Worm (Caenorhabditis elegans): Measurements from ENCODE around the gene cyn-11.

DNA sequence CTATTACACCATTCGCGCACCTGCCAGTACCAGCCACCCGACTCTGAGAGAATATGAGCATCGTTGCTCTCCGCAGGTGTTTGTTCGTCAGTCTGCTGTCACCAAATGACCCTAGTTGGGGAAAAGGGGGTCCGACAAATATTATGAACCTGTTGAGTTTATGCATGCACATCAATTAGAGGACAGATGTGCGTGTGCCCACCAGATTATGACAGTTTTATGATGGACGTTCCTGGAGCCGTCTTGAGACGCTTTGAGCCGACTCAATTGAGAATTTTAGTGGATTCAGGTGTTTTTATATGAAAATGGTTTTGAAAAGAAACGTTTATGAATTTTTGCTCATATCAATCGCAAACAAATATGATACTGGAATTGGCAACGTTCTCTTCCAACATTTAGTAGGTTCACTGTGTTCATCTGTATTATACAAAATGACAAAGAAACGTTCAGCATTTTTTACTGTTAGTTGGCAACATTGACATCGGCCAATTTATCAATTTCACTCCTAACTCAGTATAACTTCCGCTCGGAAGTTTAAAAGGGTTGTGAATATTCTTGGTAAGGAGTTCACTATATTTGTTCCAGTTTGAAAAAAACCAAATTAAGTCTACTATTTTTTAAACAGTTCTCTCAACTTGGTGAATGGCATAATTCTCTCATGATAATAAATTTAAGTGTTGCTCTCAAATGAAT is 31.3 kb upstream of the cyn-11 start:
- no peak for TF ChIP-seq unc-39 (tag; optimal IDR thresholded peaks at IDR 0.05)
- TF ChIP-seq nhr-43 (tag; optimal IDR thresholded peaks at IDR 0.05; ENCODE audit: poor library complexity, severe bottlenecking): peak; percentile 95
- peak; percentile 78 for TF ChIP-seq ztf-4 (tag; optimal IDR thresholded peaks at IDR 0.05)
- TF ChIP-seq nhr-12 (tag; optimal IDR thresholded peaks at IDR 0.05): no peak
- peak in 1 of 3 experiments; percentile 72 for TF ChIP-seq elt-3 (tag; optimal IDR thresholded peaks at IDR 0.05)
- TF ChIP-seq nhr-77 (tag; optimal IDR thresholded peaks at IDR 0.05): no peak
- no peak for TF ChIP-seq snpc-4 (tag; optimal IDR thresholded peaks at IDR 0.05)
- no peak for TF ChIP-seq ztf-11 (tag; optimal IDR thresholded peaks at IDR 0.05)
- peak; percentile 92 for TF ChIP-seq nhr-25 (tag; optimal IDR thresholded peaks at IDR 0.05)
- TF ChIP-seq elt-2 (tag; optimal IDR thresholded peaks at IDR 0.05): peak; percentile 60
